Fruit fly (Drosophila melanogaster) whole organism, prepupa: ENCODE measurements around the gene CG13855.

Experiments
- Blimp-1 ChIP-seq: fragments of 200-800 bp; sonication (Bioruptor generic); optimal IDR thresholded peaks from 3 replicates; lab custom pipeline; 2017; ENCODE audit warnings: missing biosample characterization, missing genetic modification characterization, mild to moderate bottlenecking, moderate library complexity, missing genetic modification reagents
- CG10631 ChIP-seq: fragments of 200-800 bp; sonication (Bioruptor generic); optimal IDR thresholded peaks from 2 replicates; lab custom pipeline; 2016; ENCODE audit warnings: missing biosample characterization, missing genetic modification characterization
- CG11294 ChIP-seq: fragments of 200-800 bp; sonication (Bioruptor generic); IDR thresholded peaks from 2 replicates; pipeline ENCODE4 v1.3.6; 2022; ENCODE audit warnings: missing biosample characterization, missing genetic modification characterization
- CG11762 ChIP-seq: fragments of 200-800 bp; sonication (Bioruptor generic); optimal IDR thresholded peaks from 3 replicates; lab custom pipeline; 2016; ENCODE audit warnings: missing biosample characterization, missing genetic modification characterization; ENCODE audit not compliant: insufficient read depth
- CG11902 ChIP-seq: fragments of 200-800 bp; sonication (Bioruptor generic); optimal IDR thresholded peaks from 3 replicates; lab custom pipeline; 2016; ENCODE audit warnings: missing biosample characterization, missing genetic modification characterization
- CG1621 ChIP-seq: fragments of 200-800 bp; sonication (Bioruptor generic); optimal IDR thresholded peaks from 3 replicates; lab custom pipeline; 2018; ENCODE audit warnings: missing biosample characterization, mild to moderate bottlenecking, missing genetic modification characterization
- CG16779 ChIP-seq: fragments of 200-800 bp; sonication (Bioruptor generic); optimal IDR thresholded peaks from 3 replicates; lab custom pipeline; 2017; ENCODE audit warnings: missing biosample characterization, mild to moderate bottlenecking, missing genetic modification characterization
- CG3032 ChIP-seq: fragments of 200-800 bp; optimal IDR thresholded peaks from 2 replicates; lab custom pipeline; 2019; ENCODE audit warnings: missing biosample characterization, mild to moderate bottlenecking, missing genetic modification characterization, moderate library complexity
- CG31627 ChIP-seq: fragments of 200-800 bp; sonication (Bioruptor generic); optimal IDR thresholded peaks from 3 replicates; lab custom pipeline; 2016; ENCODE audit warnings: missing biosample characterization, missing genetic modification characterization
- CG32006 ChIP-seq: fragments of 200-800 bp; sonication (Bioruptor generic); optimal IDR thresholded peaks from 3 replicates; lab custom pipeline; 2017; ENCODE audit warnings: missing biosample characterization, mild to moderate bottlenecking, missing genetic modification characterization
- CG34406 ChIP-seq: fragments of 200-800 bp; sonication (Bioruptor generic); optimal IDR thresholded peaks from 3 replicates; lab custom pipeline; 2016; ENCODE audit warnings: missing biosample characterization, missing genetic modification characterization
- CG3919 ChIP-seq: fragments of 200-800 bp; sonication (Bioruptor generic); optimal IDR thresholded peaks from 3 replicates; lab custom pipeline; 2016; ENCODE audit warnings: missing biosample characterization, missing genetic modification characterization
- CG4318 ChIP-seq: fragments of 200-800 bp; sonication (Bioruptor generic); optimal IDR thresholded peaks from 3 replicates; lab custom pipeline; 2017; ENCODE audit warnings: missing biosample characterization, mild to moderate bottlenecking, missing genetic modification characterization
- CG6163 ChIP-seq: fragments of 200-800 bp; sonication (Bioruptor generic); IDR thresholded peaks from 3 replicates; pipeline ENCODE4 v1.3.6; 2022; ENCODE audit warnings: missing biosample characterization, missing genetic modification characterization
- CG6276 ChIP-seq: fragments of 200-800 bp; sonication (Bioruptor generic); optimal IDR thresholded peaks from 2 replicates; lab custom pipeline; 2017; ENCODE audit warnings: missing biosample characterization, mild to moderate bottlenecking, missing genetic modification characterization
- CG6792 ChIP-seq: fragments of 200-800 bp; sonication (Bioruptor generic); optimal IDR thresholded peaks from 3 replicates; lab custom pipeline; 2016; ENCODE audit warnings: missing biosample characterization, missing genetic modification characterization
- CG6808 ChIP-seq: fragments of 200-800 bp; sonication (Bioruptor generic); optimal IDR thresholded peaks from 3 replicates; lab custom pipeline; 2017; ENCODE audit warnings: missing biosample characterization, missing genetic modification characterization, mild to moderate bottlenecking, moderate library complexity, missing genetic modification reagents
- CG6854 ChIP-seq: fragments of 200-800 bp; sonication (Bioruptor generic); optimal IDR thresholded peaks from 2 replicates; lab custom pipeline; 2017; ENCODE audit warnings: missing biosample characterization, mild to moderate bottlenecking, missing genetic modification characterization
- CG7368 ChIP-seq: fragments of 200-800 bp; sonication (Bioruptor generic); optimal IDR thresholded peaks from 3 replicates; lab custom pipeline; 2016; ENCODE audit warnings: missing biosample characterization, missing genetic modification characterization
- CG8319 ChIP-seq: fragments of 200-800 bp; sonication (Bioruptor generic); optimal IDR thresholded peaks from 3 replicates; lab custom pipeline; 2016; ENCODE audit warnings: missing biosample characterization, missing genetic modification characterization
- CG8632 ChIP-seq: fragments of 200-800 bp; sonication (Bioruptor generic); optimal IDR thresholded peaks from 3 replicates; lab custom pipeline; 2016; ENCODE audit warnings: missing biosample characterization, missing genetic modification characterization
- CG9139 ChIP-seq: fragments of 200-800 bp; sonication (Bioruptor generic); optimal IDR thresholded peaks from 3 replicates; lab custom pipeline; 2017; ENCODE audit warnings: missing biosample characterization, mild to moderate bottlenecking, missing genetic modification characterization
- Eip78C ChIP-seq: fragments of 200-800 bp; sonication (Bioruptor generic); peaks from one replicate; lab custom pipeline; 2016; ENCODE audit warnings: missing biosample characterization, missing genetic modification characterization
- Eip93F ChIP-seq: fragments of 200-800 bp; sonication (Bioruptor generic); optimal IDR thresholded peaks from 2 replicates; lab custom pipeline; 2016; ENCODE audit warnings: missing biosample characterization, mild to moderate bottlenecking, missing genetic modification characterization
- Ets21C ChIP-seq: fragments of 200-800 bp; sonication (Bioruptor generic); optimal IDR thresholded peaks from 3 replicates; lab custom pipeline; 2016; ENCODE audit warnings: missing biosample characterization, missing genetic modification characterization
- Ets96B ChIP-seq: fragments of 200-800 bp; optimal IDR thresholded peaks from 2 replicates; lab custom pipeline; 2019; ENCODE audit warnings: missing biosample characterization, mild to moderate bottlenecking, missing genetic modification characterization, moderate library complexity
- Gug ChIP-seq: fragments of 200-800 bp; sonication (Bioruptor generic); IDR thresholded peaks from 2 replicates; pipeline ENCODE4 v1.3.6; 2022; ENCODE audit warnings: missing biosample characterization, missing genetic modification characterization
- Hr38 ChIP-seq: sonication (Bioruptor generic); optimal IDR thresholded peaks from 2 replicates; lab custom pipeline; 2016; ENCODE audit warnings: missing biosample characterization, missing genetic modification characterization
- Hr39 ChIP-seq: fragments of 200-800 bp; sonication (Bioruptor generic); optimal IDR thresholded peaks from 2 replicates; lab custom pipeline; 2016; ENCODE audit warnings: missing biosample characterization, missing genetic modification characterization
- Lpt ChIP-seq: fragments of 200-800 bp; sonication (Bioruptor generic); optimal IDR thresholded peaks from 3 replicates; lab custom pipeline; 2016; ENCODE audit warnings: missing biosample characterization, missing genetic modification characterization
- Met ChIP-seq: fragments of 200-800 bp; sonication (Bioruptor generic); optimal IDR thresholded peaks from 3 replicates; lab custom pipeline; 2016; ENCODE audit warnings: missing biosample characterization, missing genetic modification characterization
- Smox ChIP-seq: fragments of 200-800 bp; sonication (Bioruptor generic); optimal IDR thresholded peaks from 3 replicates; lab custom pipeline; 2016; ENCODE audit warnings: missing biosample characterization, missing genetic modification characterization
- Sox102F ChIP-seq: fragments of 200-800 bp; sonication (Bioruptor generic); optimal IDR thresholded peaks from 2 replicates; lab custom pipeline; 2016; ENCODE audit warnings: missing biosample characterization, mild to moderate bottlenecking, missing genetic modification characterization
- Sox15 ChIP-seq: fragments of 200-800 bp; sonication (Bioruptor generic); optimal IDR thresholded peaks from 3 replicates; lab custom pipeline; 2016; ENCODE audit warnings: missing biosample characterization, missing genetic modification characterization
- acj6 ChIP-seq: fragments of 200-800 bp; sonication (Bioruptor generic); optimal IDR thresholded peaks from 3 replicates; lab custom pipeline; 2016; ENCODE audit warnings: missing biosample characterization, missing genetic modification characterization
- cyc ChIP-seq: fragments of 200-800 bp; sonication (Bioruptor generic); optimal IDR thresholded peaks from 3 replicates; lab custom pipeline; 2016; ENCODE audit warnings: missing biosample characterization, missing genetic modification characterization
- dsx ChIP-seq: fragments of 200-800 bp; optimal IDR thresholded peaks from 3 replicates; lab custom pipeline; 2019; ENCODE audit warnings: missing biosample characterization, mild to moderate bottlenecking, missing genetic modification characterization, moderate library complexity; ENCODE audit not compliant: poor library complexity, severe bottlenecking
- esn ChIP-seq: fragments of 200-800 bp; sonication (Bioruptor generic); optimal IDR thresholded peaks from 2 replicates; lab custom pipeline; 2016; ENCODE audit warnings: missing biosample characterization, mild to moderate bottlenecking, missing genetic modification characterization, moderate library complexity
- fd59A ChIP-seq: fragments of 200-800 bp; sonication (Bioruptor generic); optimal IDR thresholded peaks from 2 replicates; lab custom pipeline; 2017; ENCODE audit warnings: missing biosample characterization, mild to moderate bottlenecking, missing genetic modification characterization, missing genetic modification reagents
- fd85E ChIP-seq: fragments of 200-800 bp; sonication (Bioruptor generic); optimal IDR thresholded peaks from 3 replicates; lab custom pipeline; 2016; ENCODE audit warnings: missing biosample characterization, missing genetic modification characterization
- lz ChIP-seq: fragments of 200-800 bp; sonication (Bioruptor generic); optimal IDR thresholded peaks from 3 replicates; lab custom pipeline; 2016; ENCODE audit warnings: missing biosample characterization, missing genetic modification characterization
- pdm3 ChIP-seq: fragments of 200-800 bp; sonication (Bioruptor generic); optimal IDR thresholded peaks from 3 replicates; lab custom pipeline; 2016; ENCODE audit warnings: missing biosample characterization, missing genetic modification characterization
- salr ChIP-seq, 2 experiments: fragments of 200-800 bp; sonication (Bioruptor generic); optimal IDR thresholded peaks; 3 replicates each; lab custom pipeline; 2016 to 2018; ENCODE audit warnings: missing biosample characterization in 2 of 2, missing genetic modification characterization in 2 of 2, mild to moderate bottlenecking in 1 of 2
- ss ChIP-seq, 2 experiments: fragments of 200-800 bp; sonication (Bioruptor generic); optimal IDR thresholded peaks; 2 replicates in 1 of 2; 3 replicates in 1 of 2; lab custom pipeline; 2017 to 2018; ENCODE audit warnings: mild to moderate bottlenecking in 2 of 2, missing biosample characterization in 2 of 2, missing genetic modification characterization in 2 of 2, moderate library complexity in 1 of 2
- svp ChIP-seq: fragments of 200-800 bp; sonication (Bioruptor generic); peaks from one replicate; lab custom pipeline; 2016; ENCODE audit warnings: missing biosample characterization, missing genetic modification characterization
- vri ChIP-seq: fragments of 200-800 bp; sonication (Bioruptor generic); optimal IDR thresholded peaks from 3 replicates; lab custom pipeline; 2016; ENCODE audit warnings: missing biosample characterization, mild to moderate bottlenecking, missing genetic modification characterization

CG13855 gene

dm6 chr3R:22405639-22406038 is at the start of gene CG13855:
CG13855 (plus strand) TSS chr3R:22405939.
- TF ChIP-seq Smox (no peak), fd59A (GFP tag; lab: Kevin White, UChicago) (no peak), ss (GFP tag; optimal IDR thresholded peaks at IDR 0.05; lab: Kevin White, UChicago) (no peak), Eip78C (no peak), CG32006 (GFP tag; lab: Kevin White, UChicago) (no peak), CG10631 (GFP tag; lab: Kevin White, UChicago) (no peak), pdm3 (GFP tag; lab: Kevin White, UChicago) (no peak), CG6792 (no peak), CG4318 (GFP tag; lab: Kevin White, UChicago) (no peak), vri (no peak), lz (GFP tag; lab: Kevin White, UChicago) (no peak), Sox102F (GFP tag; lab: Kevin White, UChicago) (no peak), esn (no peak), CG8632 (GFP tag; lab: Kevin White, UChicago) (no peak), CG11294 (GFP tag; lab: Robert Waterston, UW) (no peak), CG3032 (tag; lab: Kevin White, UChicago) (no peak), Blimp-1 (no peak), CG11762 (no peak), CG9139 (GFP tag; lab: Kevin White, UChicago) (no peak)

DNA sequence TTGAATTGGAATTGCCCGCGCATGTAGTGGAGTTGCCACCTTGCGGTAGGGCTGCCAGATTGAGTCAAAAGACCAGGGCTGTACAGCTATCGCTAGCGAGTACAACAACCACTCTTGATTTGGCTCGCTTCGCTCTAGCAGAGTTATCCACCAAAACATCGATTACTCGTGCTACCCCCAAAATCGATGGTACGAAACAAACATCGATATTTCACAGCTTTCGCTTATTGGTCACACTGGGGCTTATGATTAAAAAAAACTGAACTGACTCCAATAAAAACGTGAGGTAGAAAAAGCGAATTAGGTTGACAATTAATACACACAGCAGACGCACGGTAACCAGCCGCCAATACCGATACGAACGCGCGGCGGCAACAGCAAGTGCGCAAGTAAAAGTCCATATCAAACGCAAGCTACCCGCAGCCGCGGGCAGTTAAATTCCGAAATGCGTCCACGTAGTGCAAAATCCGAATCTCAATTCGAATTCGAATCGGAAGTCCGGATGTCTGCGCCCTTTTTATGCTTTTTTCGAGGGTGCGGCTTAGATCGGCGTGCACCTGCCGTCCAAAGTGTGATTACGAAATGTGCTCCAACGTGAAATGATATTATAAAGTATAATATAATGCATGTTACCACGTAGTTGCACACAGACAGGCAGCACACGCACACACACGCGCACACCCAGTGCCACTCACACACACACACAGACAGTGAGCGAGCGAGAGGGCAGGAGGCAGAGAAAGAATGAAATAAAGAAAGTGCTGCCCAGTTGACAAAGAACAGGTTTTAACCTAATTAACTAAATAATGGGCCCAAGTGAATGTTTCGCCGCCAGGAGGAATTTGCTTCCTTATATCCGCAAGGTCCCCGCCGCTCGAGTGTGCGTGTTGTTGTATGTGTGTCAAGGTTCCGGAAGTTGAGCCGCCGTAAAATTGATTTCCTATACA is 49.0 kb upstream of the CG13855 start, which contains the start of gene Sar1:
Gene Sar1 (plus strand): TSS at position 222 of the 947 bp plus-strand sequence.
- TF ChIP-seq CG6163 (GFP tag; lab: Robert Waterston, UW) (no peak), svp (GFP tag; lab: Kevin White, UChicago) (peak; percentile 44), CG7368 (no peak), Hr39 (GFP tag; lab: Kevin White, UChicago) (peak; percentile 17), Sox15 (GFP tag; lab: Kevin White, UChicago) (no peak), Lpt (GFP tag; lab: Kevin White, UChicago) (no peak), cyc (GFP tag; lab: Kevin White, UChicago) (peak; percentile 1), Ets96B (tag; lab: Kevin White, UChicago) (no peak), Gug (GFP tag; lab: Robert Waterston, UW) (no peak), acj6 (GFP tag; lab: Kevin White, UChicago) (no peak), CG3032 (tag; lab: Kevin White, UChicago) (no peak), esn (no peak), CG11902 (GFP tag; lab: Kevin White, UChicago) (no peak), CG6276 (GFP tag; lab: Kevin White, UChicago) (peak; percentile 41), CG3919 (GFP tag; lab: Kevin White, UChicago) (peak; percentile 1), lz (GFP tag; lab: Kevin White, UChicago) (no peak), ss (GFP tag; optimal IDR thresholded peaks at IDR 0.05; lab: Kevin White, UChicago) (peak; percentile 44 to 60), CG16779 (tag; lab: Kevin White, UChicago) (no peak), pdm3 (GFP tag; lab: Kevin White, UChicago) (no peak), Eip93F (GFP tag; lab: Kevin White, UChicago) (no peak), CG11762 (no peak), CG8632 (GFP tag; lab: Kevin White, UChicago) (no peak), Blimp-1 (peak; percentile 96), Ets21C (GFP tag; lab: Kevin White, UChicago) (no peak), CG6808 (GFP tag; lab: Kevin White, UChicago) (peak; percentile 58), Smox (no peak), CG34406 (GFP tag; lab: Kevin White, UChicago) (no peak), dsx (GFP tag; lab: Kevin White, UChicago) (no peak), CG1621 (tag; lab: Kevin White, UChicago) (peak; percentile 62), fd85E (GFP tag; lab: Kevin White, UChicago) (no peak), CG32006 (GFP tag; lab: Kevin White, UChicago) (no peak), Sox102F (GFP tag; lab: Kevin White, UChicago) (no peak), vri (peak; percentile 75), CG31627 (peak; percentile 2), Eip78C (peak; percentile 57), Hr38 (GFP tag; lab: Kevin White, UChicago) (no peak), CG4318 (GFP tag; lab: Kevin White, UChicago) (no peak), Met (GFP tag; lab: Kevin White, UChicago) (peak; percentile 51), CG6854 (peak; percentile 68), CG10631 (GFP tag; lab: Kevin White, UChicago) (no peak), CG8319 (GFP tag; lab: Kevin White, UChicago) (no peak), salr (GFP tag; optimal IDR thresholded peaks at IDR 0.05; lab: Kevin White, UChicago) (no peak)
